Worm (Caenorhabditis elegans): ENCODE data around the gene arrd-26.
A peak's percentile ranks its signal among the peaks of the same experiment; 100 is the strongest.

- TF ChIP-seq ceh-36 (tag; optimal IDR thresholded peaks at IDR 0.05) (no peak), ama-1 (optimal IDR thresholded peaks at IDR 0.05) (no peak), tbx-11 (GFP tag; IDR thresholded peaks at IDR 0.05) (no peak), aly-1 (tag; optimal IDR thresholded peaks at IDR 0.05) (no peak), tra-4 (tag; optimal IDR thresholded peaks at IDR 0.05) (no peak), flt-1 (GFP tag; IDR thresholded peaks at IDR 0.05) (peak; percentile 54; the same call in 1 of the 2 replicates), scrt-1 (GFP tag; IDR thresholded peaks at IDR 0.05) (no peak)
Observed at ce11 chrIV:2032946-2033411, 33.0 kb upstream of the arrd-26 start, which contains the start of gene cpsf-1.
